Worm (Caenorhabditis elegans) whole organism, L1 larva: ENCODE measurements around the gene F17E9.2.

Source experiments
- C04F5.9 ChIP-seq: sonication (generic microtip); optimal IDR thresholded peaks from 2 replicates; lab custom pipeline; 2016; ENCODE audit warnings: missing genetic modification characterization, missing compliant biosample characterization
- C34B4.2 ChIP-seq: sonication (generic microtip); optimal IDR thresholded peaks from 2 replicates; lab custom pipeline; 2017; ENCODE audit warnings: mild to moderate bottlenecking, missing genetic modification characterization, missing compliant biosample characterization
- F16B12.6 ChIP-seq: fragments of 150-350 bp; optimal IDR thresholded peaks from 2 replicates; lab custom pipeline; 2014; ENCODE audit warnings: missing biosample characterization, missing genetic modification characterization
- Y116A8C.19 ChIP-seq: sonication (generic microtip); optimal IDR thresholded peaks from 2 replicates; lab custom pipeline; 2016; ENCODE audit warnings: missing compliant biosample characterization, missing genetic modification characterization, borderline replicate concordance
- ceh-8 ChIP-seq: fragments of 200-800 bp; sonication (Bioruptor generic); optimal IDR thresholded peaks from 2 replicates; lab custom pipeline; 2018; ENCODE audit warnings: mild to moderate bottlenecking, missing genetic modification characterization, moderate library complexity, missing compliant biosample characterization
- ces-1 ChIP-seq: fragments of 150-350 bp; optimal IDR thresholded peaks from 2 replicates; lab custom pipeline; 2014; ENCODE audit warnings: missing biosample characterization, missing genetic modification reagents, missing genetic modification characterization
- dpl-1 ChIP-seq, 3 experiments: fragments of 150-350 bp in 2 of 3; sonication (generic microtip) in 1 of 3; optimal IDR thresholded peaks; 2 replicates each; lab custom pipeline; 2014 to 2017; ENCODE audit warnings: missing biosample characterization in 3 of 3, missing genetic modification characterization in 3 of 3, missing genetic modification reagents in 3 of 3
- dsc-1 ChIP-seq: sonication (generic microtip); optimal IDR thresholded peaks from 2 replicates; lab custom pipeline; 2016; ENCODE audit warnings: mild to moderate bottlenecking, missing genetic modification characterization, missing compliant biosample characterization
- elt-2 ChIP-seq: sonication (generic microtip); optimal IDR thresholded peaks from 2 replicates; lab custom pipeline; 2016; ENCODE audit warnings: missing genetic modification characterization, mild to moderate bottlenecking, inconsistent platforms, missing compliant biosample characterization, missing genetic modification reagents
- ets-5 ChIP-seq: fragments of 200-800 bp; sonication (Bioruptor generic); IDR thresholded peaks from 2 replicates; pipeline ENCODE4 v1.3.6; 2022; ENCODE audit warnings: missing genetic modification characterization, missing compliant biosample characterization
- fkh-8 ChIP-seq: sonication (generic microtip); optimal IDR thresholded peaks from 2 replicates; lab custom pipeline; 2016; ENCODE audit warnings: mild to moderate bottlenecking, missing genetic modification characterization, missing compliant biosample characterization
- grh-1 ChIP-seq: fragments of 200-800 bp; sonication (Bioruptor generic); IDR thresholded peaks from 2 replicates; pipeline ENCODE4 v1.3.6; 2022; ENCODE audit warnings: missing genetic modification reagents, missing genetic modification characterization, missing compliant biosample characterization
- irx-1 ChIP-seq: sonication (generic microtip); optimal IDR thresholded peaks from 2 replicates; lab custom pipeline; 2016; ENCODE audit warnings: missing genetic modification characterization, missing compliant biosample characterization
- jun-1 ChIP-seq: fragments of 150-350 bp; optimal IDR thresholded peaks from 2 replicates; lab custom pipeline; 2014; ENCODE audit warnings: missing biosample characterization, missing genetic modification reagents, missing genetic modification characterization
- lin-14 ChIP-seq: fragments of 200-800 bp; sonication (Bioruptor generic); optimal IDR thresholded peaks from 2 replicates; lab custom pipeline; 2018; ENCODE audit warnings: mild to moderate bottlenecking, missing genetic modification characterization, moderate library complexity, missing compliant biosample characterization
- lin-35 ChIP-seq, 2 experiments: fragments of 150-350 bp; optimal IDR thresholded peaks; 2 replicates each; lab custom pipeline; 2014; ENCODE audit warnings: missing biosample characterization in 2 of 2, missing genetic modification characterization in 2 of 2, missing genetic modification reagents in 2 of 2
- lir-3 ChIP-seq: sonication (generic microtip); optimal IDR thresholded peaks from 2 replicates; lab custom pipeline; 2016; ENCODE audit warnings: mild to moderate bottlenecking, missing genetic modification characterization, moderate library complexity, missing compliant biosample characterization; ENCODE audit not compliant: poor library complexity
- mdl-1 ChIP-seq, 2 experiments: fragments of 150-350 bp; optimal IDR thresholded peaks; 2 replicates each; lab custom pipeline; 2014 to 2017; ENCODE audit warnings: missing biosample characterization in 2 of 2, missing genetic modification characterization in 2 of 2, inconsistent platforms in 1 of 2
- nhr-11 ChIP-seq: fragments of 150-350 bp; optimal IDR thresholded peaks from 2 replicates; lab custom pipeline; 2014; ENCODE audit warnings: missing biosample characterization, missing genetic modification characterization
- nhr-12 ChIP-seq: sonication (generic microtip); optimal IDR thresholded peaks from 2 replicates; lab custom pipeline; 2017; ENCODE audit warnings: missing biosample characterization, missing genetic modification characterization
- nhr-19 ChIP-seq: fragments of 200-800 bp; sonication (Bioruptor generic); conservative IDR thresholded peaks from 2 replicates; pipeline ENCODE4 v1.3.6; 2022; ENCODE audit warnings: missing genetic modification characterization, missing compliant biosample characterization
- nhr-20 ChIP-seq: sonication (generic microtip); optimal IDR thresholded peaks from 2 replicates; lab custom pipeline; 2016; ENCODE audit warnings: mild to moderate bottlenecking, missing genetic modification characterization, missing compliant biosample characterization
- nhr-77 ChIP-seq: fragments of 150-350 bp; optimal IDR thresholded peaks from 2 replicates; lab custom pipeline; 2014; ENCODE audit warnings: missing biosample characterization, missing genetic modification characterization
- pax-3 ChIP-seq: fragments of 200-800 bp; sonication (Bioruptor generic); optimal IDR thresholded peaks from 2 replicates; lab custom pipeline; 2018; ENCODE audit warnings: mild to moderate bottlenecking, missing genetic modification characterization, moderate library complexity, missing compliant biosample characterization
- pqm-1 ChIP-seq: sonication (generic microtip); optimal IDR thresholded peaks from 3 replicates; lab custom pipeline; 2017; ENCODE audit warnings: missing biosample characterization, missing genetic modification characterization
- rnt-1 ChIP-seq: sonication (generic microtip); optimal IDR thresholded peaks from 2 replicates; lab custom pipeline; 2016; ENCODE audit warnings: mild to moderate bottlenecking, missing genetic modification characterization, moderate library complexity, missing compliant biosample characterization
- skn-1 ChIP-seq: fragments of 150-350 bp; optimal IDR thresholded peaks from 2 replicates; lab custom pipeline; 2014; ENCODE audit warnings: missing biosample characterization, missing genetic modification characterization
- sox-4 ChIP-seq: sonication (generic microtip); optimal IDR thresholded peaks from 2 replicates; lab custom pipeline; 2016; ENCODE audit warnings: missing genetic modification characterization, missing compliant biosample characterization
- tlp-1 ChIP-seq: fragments of 150-350 bp; optimal IDR thresholded peaks from 2 replicates; lab custom pipeline; 2014; ENCODE audit warnings: missing biosample characterization, missing genetic modification characterization
- unc-98 ChIP-seq: fragments of 200-800 bp; sonication (Bioruptor generic); IDR thresholded peaks from 2 replicates; pipeline ENCODE4 v1.3.6; 2022; ENCODE audit warnings: missing genetic modification characterization, missing compliant biosample characterization
- zag-1 ChIP-seq: fragments of 150-350 bp; optimal IDR thresholded peaks from 2 replicates; lab custom pipeline; 2014; ENCODE audit warnings: missing biosample characterization, missing genetic modification characterization
- ztf-11 ChIP-seq, 2 experiments: sonication (generic microtip); optimal IDR thresholded peaks; 2 replicates each; lab custom pipeline; 2016 to 2017; ENCODE audit warnings: missing genetic modification characterization in 2 of 2, missing biosample characterization in 1 of 2, missing compliant biosample characterization in 1 of 2
- ztf-4 ChIP-seq: fragments of 150-350 bp; optimal IDR thresholded peaks from 2 replicates; lab custom pipeline; 2014; ENCODE audit warnings: missing biosample characterization, missing genetic modification characterization

F17E9.2 gene

DNA sequence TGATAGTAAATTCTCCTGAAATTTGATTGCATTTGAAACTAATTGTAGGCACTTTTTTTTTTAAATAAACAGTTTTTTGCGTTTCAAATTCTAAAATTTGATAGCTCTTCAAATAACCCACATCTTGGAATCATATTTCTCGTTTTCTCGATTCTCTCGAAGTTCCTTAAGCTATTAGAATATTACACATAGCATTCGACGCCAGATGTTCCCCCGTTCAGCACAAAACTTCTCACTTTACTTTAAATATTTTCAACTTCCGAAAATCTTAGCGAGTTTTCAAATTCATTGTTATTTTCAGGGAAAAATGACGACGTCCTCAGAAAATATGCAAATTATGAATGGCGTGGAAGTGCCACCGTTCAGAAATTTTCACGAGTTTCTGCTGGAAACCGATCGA is 24.0 kb downstream of the F17E9.2 start, which contains the start of gene praf-3:
TSS of gene praf-3 (plus strand) at position 301 of the 400 bp plus-strand sequence.
- no peak for TF ChIP-seq zag-1 (tag; lab: Kevin White, UChicago)
- no peak for TF ChIP-seq grh-1 (GFP tag; lab: Robert Waterston, UW)
- TF ChIP-seq sox-4 (tag; lab: Kevin White, UChicago), result no peak
- no peak for TF ChIP-seq dpl-1 (GFP tag; optimal IDR thresholded peaks at IDR 0.05; lab: Kevin White, UChicago)
- TF ChIP-seq mdl-1 (tag; optimal IDR thresholded peaks at IDR 0.05; lab: Kevin White, UChicago), result no peak
- no peak for TF ChIP-seq C34B4.2 (tag; lab: Kevin White, UChicago)
- no peak for TF ChIP-seq irx-1 (tag; lab: Kevin White, UChicago)
- no peak for TF ChIP-seq ztf-11 (tag; optimal IDR thresholded peaks at IDR 0.05; lab: Kevin White, UChicago)

DNA sequence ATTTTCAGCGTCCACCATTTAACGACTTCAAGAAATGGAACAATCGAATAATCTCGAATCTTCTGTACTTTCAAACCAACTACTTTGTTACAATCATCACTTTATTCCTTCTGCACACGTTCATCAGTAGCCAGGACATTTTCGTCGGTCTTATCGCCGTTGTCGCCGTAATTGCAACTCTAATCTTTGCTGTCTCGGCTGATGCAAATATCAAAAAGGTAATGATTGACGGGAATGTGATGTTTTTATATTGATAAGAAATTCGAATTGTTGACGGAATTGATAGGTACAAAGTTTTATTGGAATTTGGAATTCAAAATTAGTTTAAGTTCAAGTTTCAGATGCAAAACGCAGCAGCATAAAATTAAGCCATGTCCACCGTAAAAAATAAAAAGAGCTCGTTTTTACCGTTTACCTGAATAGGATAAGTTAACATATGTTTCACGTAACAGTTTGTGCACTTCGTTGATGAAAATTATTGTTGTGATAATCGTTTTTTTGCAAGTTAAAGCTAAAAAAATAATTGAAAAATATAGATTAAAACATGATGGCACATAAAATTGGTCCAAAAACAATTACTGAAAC is 24.7 kb downstream of the F17E9.2 start:
- TF ChIP-seq nhr-11 (no peak), lin-14 (GFP tag; lab: Kevin White, UChicago) (peak; percentile 12), ceh-8 (GFP tag; lab: Kevin White, UChicago) (no peak), lin-35 (GFP tag; optimal IDR thresholded peaks at IDR 0.05; lab: Kevin White, UChicago) (peak in 1 of 2 experiments; percentile 27), nhr-12 (tag; lab: Kevin White, UChicago) (no peak), ets-5 (no peak), pqm-1 (peak; percentile 75), fkh-8 (no peak), elt-2 (tag; lab: Kevin White, UChicago) (peak; percentile 86), nhr-20 (no peak), ces-1 (GFP tag; lab: Kevin White, UChicago) (no peak), jun-1 (tag; lab: Kevin White, UChicago) (no peak), tlp-1 (no peak), pax-3 (tag; lab: Kevin White, UChicago) (no peak), ztf-4 (tag; lab: Kevin White, UChicago) (no peak), nhr-77 (no peak), Y116A8C.19 (tag; lab: Kevin White, UChicago) (no peak), rnt-1 (tag; lab: Kevin White, UChicago) (no peak), lir-3 (tag; lab: Kevin White, UChicago) (no peak)

DNA sequence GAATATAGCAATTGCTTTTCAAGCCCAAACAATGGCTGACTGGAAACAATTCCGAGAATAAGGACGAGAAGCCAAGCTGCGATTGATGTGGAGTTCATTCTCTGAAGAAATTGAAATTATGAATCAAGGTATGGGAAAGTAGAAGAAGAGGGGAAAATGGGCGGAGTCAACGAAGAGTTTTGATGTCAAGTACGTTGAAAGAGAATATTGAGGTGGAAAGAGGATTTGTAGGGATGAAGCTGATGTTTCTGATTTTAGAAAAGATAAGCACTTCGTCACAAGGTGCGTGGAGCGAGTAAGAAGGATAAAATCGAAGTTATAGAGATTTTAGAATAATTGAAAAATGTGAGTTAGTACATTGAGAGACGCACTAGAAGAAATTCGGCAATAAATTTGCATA is 27.0 kb downstream of the F17E9.2 start, which contains the start of gene D2096.9:
TSS of gene D2096.9 (minus strand) at position 101 of the 400 bp plus-strand sequence.
- TF ChIP-seq dsc-1 (tag; lab: Kevin White, UChicago) (peak; percentile 45), nhr-19 (GFP tag; lab: Robert Waterston, UW) (no peak)

DNA sequence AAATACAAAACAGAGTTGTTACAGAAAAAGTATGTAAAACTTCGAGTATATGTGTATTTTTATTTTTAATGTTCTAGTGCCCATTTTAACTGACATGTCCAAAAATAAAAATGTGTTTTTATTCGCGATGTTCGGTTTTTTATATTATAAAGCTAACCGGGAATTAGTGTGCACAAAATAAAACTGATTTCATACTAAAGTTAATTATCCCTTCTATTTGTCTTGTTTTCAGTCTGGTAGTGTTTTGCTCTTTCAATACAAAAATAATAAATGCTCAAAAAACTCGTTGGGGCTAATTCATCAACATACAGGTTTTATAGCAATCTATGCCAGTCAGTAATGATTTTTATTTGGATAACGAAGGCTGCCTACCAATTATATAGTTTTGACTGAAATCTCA is 29.0 kb downstream of the F17E9.2 start:
- TF ChIP-seq F16B12.6 (tag; lab: Kevin White, UChicago) (no peak), C04F5.9 (tag; lab: Kevin White, UChicago) (no peak), skn-1 (tag; lab: Kevin White, UChicago) (no peak)

DNA sequence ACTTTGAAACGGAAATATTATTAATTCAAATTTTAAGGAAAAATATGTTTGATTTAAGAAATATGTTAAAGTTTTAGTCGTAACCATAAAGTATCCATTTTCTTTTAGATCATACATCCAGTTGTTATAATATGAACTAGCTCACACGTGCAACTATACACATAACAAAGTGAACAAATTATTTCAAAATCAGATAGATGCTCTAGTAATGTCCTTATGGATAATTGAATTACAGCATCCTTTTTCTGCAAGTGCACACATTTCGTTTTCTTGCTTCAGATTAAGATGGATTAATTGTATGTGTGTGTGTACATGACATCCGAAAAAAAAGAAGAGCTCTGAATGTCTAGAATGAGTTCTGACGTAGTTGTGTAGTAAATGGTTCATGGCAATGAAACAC is 30.0 kb downstream of the F17E9.2 start:
- TF ChIP-seq lin-14 (GFP tag; lab: Kevin White, UChicago) (peak; percentile 39), unc-98 (no peak), nhr-11 (no peak), C04F5.9 (tag; lab: Kevin White, UChicago) (no peak)
